Worm (Caenorhabditis elegans): ENCODE results near the gene Y73C8C.3.

ce11 chrV:3112198-3112597 lies 2.9 kb upstream of the Y73C8C.3 start:
- TF ChIP-seq mdl-1 (tag; optimal IDR thresholded peaks at IDR 0.05), result no peak
- TF ChIP-seq skn-1 (tag; optimal IDR thresholded peaks at IDR 0.05), result no peak
- TF ChIP-seq lin-13 (GFP tag; optimal IDR thresholded peaks at IDR 0.05), result no peak
- TF ChIP-seq unc-130 (tag; optimal IDR thresholded peaks at IDR 0.05), result no peak
- TF ChIP-seq nhr-237 (tag; optimal IDR thresholded peaks at IDR 0.05), result no peak
- TF ChIP-seq mab-9 (GFP tag; IDR thresholded peaks at IDR 0.05), result no peak
- TF ChIP-seq elt-2 (tag; optimal IDR thresholded peaks at IDR 0.05), result no peak
